Fruit fly (Drosophila melanogaster) whole organism: ENCODE data around the gene sip2.

ENCODE experiments used
- CG8478 ChIP-seq: fragments of >200 bp; optimal IDR thresholded peaks from 2 replicates; lab custom pipeline; 2018; ENCODE audit warnings: inconsistent platforms
- usp ChIP-seq: fragments of >200 bp; optimal IDR thresholded peaks from 2 replicates; lab custom pipeline; 2017; ENCODE audit warnings: missing biosample characterization, missing genetic modification characterization, mixed read lengths

DNA sequence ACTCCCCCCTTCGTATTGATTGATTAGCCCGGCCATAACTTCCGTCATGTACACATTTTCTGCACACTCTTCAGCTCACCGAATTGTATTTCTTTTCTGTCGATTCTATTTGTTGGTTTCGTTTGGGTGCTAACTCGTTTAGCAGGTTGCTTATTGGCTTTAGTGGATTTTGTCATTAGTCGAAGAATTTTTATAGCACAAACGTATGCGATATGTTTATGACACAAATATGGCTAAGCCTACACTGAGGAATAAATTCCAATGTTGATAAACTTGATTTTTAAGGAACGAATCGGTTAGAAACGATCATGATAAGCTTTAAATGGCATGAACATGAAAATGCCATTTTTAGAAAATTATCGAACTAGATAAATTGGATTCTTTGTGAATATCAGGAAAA lies 34.9 kb upstream of the sip2 start:
- no peak for TF ChIP-seq CG8478 (lab: Kevin White, UChicago)
- TF ChIP-seq usp = no peak
